Fruit fly (Drosophila melanogaster): ENCODE data around the gene CG13933.

Gene CG13933

DNA sequence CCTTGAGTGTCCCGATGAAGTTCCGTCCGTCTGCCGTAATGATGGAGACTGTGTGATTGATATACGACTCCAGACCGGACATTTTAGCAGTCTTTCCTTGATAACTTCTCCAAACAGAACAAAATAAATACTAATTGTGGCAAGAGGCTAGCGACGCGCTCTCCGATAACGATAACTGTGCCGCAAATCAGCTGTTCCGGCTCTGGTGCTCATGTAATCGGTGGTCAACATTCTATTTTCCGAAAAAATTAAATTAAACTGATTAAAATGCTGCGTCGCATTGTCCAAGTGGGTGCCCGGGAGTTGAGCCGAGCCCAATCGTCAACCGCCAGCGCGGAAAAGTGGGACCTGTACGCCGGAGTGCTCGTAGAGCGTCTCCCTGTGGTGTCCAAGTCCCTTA is 2.3 kb upstream of the CG13933 start, which contains the start of the genes CG2021 and mRpL46 (continued):
- TF ChIP-seq Dp (GFP tag; optimal IDR thresholded peaks at IDR 0.05) (peak; percentile 7), CG3726 (GFP tag; IDR thresholded peaks at IDR 0.05) (no peak), Fer1 (GFP tag; optimal IDR thresholded peaks at IDR 0.05) (no peak), lmd (GFP tag; IDR thresholded peaks at IDR 0.05) (no peak), Eip74EF (GFP tag; optimal IDR thresholded peaks at IDR 0.05) (no peak), CG14965 (GFP tag; optimal IDR thresholded peaks at IDR 0.05; ENCODE audit: borderline replicate concordance) (no peak), ap (GFP tag; IDR thresholded peaks at IDR 0.05) (no peak), crp (GFP tag; optimal IDR thresholded peaks at IDR 0.05) (peak in 1 of 2 experiments; percentile 86), Poxn (GFP tag; IDR thresholded peaks at IDR 0.05) (no peak), ash1 (GFP tag; optimal IDR thresholded peaks at IDR 0.05) (no peak), fu2 (GFP tag; optimal IDR thresholded peaks at IDR 0.05) (no peak), sd (tag; optimal IDR thresholded peaks at IDR 0.05) (no peak), Atf3 (GFP tag; optimal IDR thresholded peaks at IDR 0.05) (no peak), CG2129 (GFP tag; IDR thresholded peaks at IDR 0.05; ENCODE audit: partially characterized antibody) (no peak), CG2202 (tag; optimal IDR thresholded peaks at IDR 0.05) (no peak), CG8281 (tag; optimal IDR thresholded peaks at IDR 0.05) (no peak), row (GFP tag; IDR thresholded peaks at IDR 0.05) (no peak), CG15696 (tag; optimal IDR thresholded peaks at IDR 0.05) (no peak), CG8478 (optimal IDR thresholded peaks at IDR 0.05) (no peak), ara (GFP tag; IDR thresholded peaks at IDR 0.05) (no peak), br (optimal IDR thresholded peaks at IDR 0.05) (no peak), PHDP (tag; optimal IDR thresholded peaks at IDR 0.05) (no peak), CG11695 (GFP tag; IDR thresholded peaks at IDR 0.05) (no peak), Sox100B (GFP tag; optimal IDR thresholded peaks at IDR 0.05) (no peak), CG2712 (tag; optimal IDR thresholded peaks at IDR 0.05) (no peak), Oli (tag; optimal IDR thresholded peaks at IDR 0.05) (no peak), CG18599 (GFP tag; optimal IDR thresholded peaks at IDR 0.05) (no peak), gsb (GFP tag; IDR thresholded peaks at IDR 0.05) (no peak), CG14860 (GFP tag; IDR thresholded peaks at IDR 0.05; ENCODE audit: partially characterized antibody) (no peak), CG14710 (tag; optimal IDR thresholded peaks at IDR 0.05) (no peak), ato (GFP tag; IDR thresholded peaks at IDR 0.05; ENCODE audit: partially characterized antibody) (peak; percentile 32; the same call in 1 of the 2 replicates), Dref (GFP tag; IDR thresholded peaks at IDR 0.05) (peak; percentile 62), CG15601 (tag; optimal IDR thresholded peaks at IDR 0.05) (no peak), trem (tag; optimal IDR thresholded peaks at IDR 0.05) (peak; percentile 5), CG6791 (GFP tag; IDR thresholded peaks at IDR 0.05; ENCODE audit: partially characterized antibody) (peak; percentile 36; the same call in 1 of the 3 replicates), Ets65A (GFP tag) (no peak), B-H1 (GFP tag; IDR thresholded peaks at IDR 0.05) (no peak), CG5245 (GFP tag; optimal IDR thresholded peaks at IDR 0.05) (no peak), dati (GFP tag; IDR thresholded peaks at IDR 0.05) (no peak), CG11560 (tag; IDR thresholded peaks at IDR 0.05) (no peak), hbn (GFP tag; IDR thresholded peaks at IDR 0.05; ENCODE audit: partially characterized antibody) (peak; percentile 28; the same call in 1 of the 2 replicates), CG33557 (GFP tag; optimal IDR thresholded peaks at IDR 0.05) (no peak), zen2 (GFP tag; IDR thresholded peaks at IDR 0.05; ENCODE audit: partially characterized antibody) (peak; percentile 53; the same call in 1 of the 3 replicates), CG11456 (GFP tag; IDR thresholded peaks at IDR 0.05) (no peak), CG4360 (GFP tag; IDR thresholded peaks at IDR 0.05) (no peak), zf30C (GFP tag; optimal IDR thresholded peaks at IDR 0.05) (no peak), pita (GFP tag; optimal IDR thresholded peaks at IDR 0.05) (no peak), gem (tag; optimal IDR thresholded peaks at IDR 0.05) (no peak), sr (GFP tag; IDR thresholded peaks at IDR 0.05) (no peak), HLH4C (GFP tag; IDR thresholded peaks at IDR 0.05; ENCODE audit: partially characterized antibody) (peak; percentile 64), Abd-B (GFP tag; optimal IDR thresholded peaks at IDR 0.05) (no peak)
